Fruit fly (Drosophila melanogaster) whole organism, pupa: Measurements from ENCODE around the gene CG7016.

Source experiments
- CG10348 ChIP-seq: fragments of 200-800 bp; sonication (Bioruptor generic); IDR thresholded peaks from 2 replicates; pipeline ENCODE4 v1.3.6; 2022; ENCODE audit warnings: missing biosample characterization, missing genetic modification characterization
- CG12605 ChIP-seq: fragments of 200-800 bp; sonication (Bioruptor generic); IDR thresholded peaks from 2 replicates; pipeline ENCODE4 v1.3.6; 2022; ENCODE audit warnings: missing biosample characterization, missing genetic modification characterization
- CG13204 ChIP-seq: fragments of 200-800 bp; sonication (Bioruptor generic); optimal IDR thresholded peaks from 2 replicates; lab custom pipeline; 2018; ENCODE audit warnings: missing biosample characterization, mild to moderate bottlenecking, missing genetic modification characterization, moderate library complexity
- CG14655 ChIP-seq: fragments of 200-800 bp; sonication (Bioruptor generic); optimal IDR thresholded peaks from 3 replicates; lab custom pipeline; 2017; ENCODE audit warnings: mild to moderate bottlenecking, missing biosample characterization, missing genetic modification reagents, missing genetic modification characterization
- CG15710 ChIP-seq: fragments of 200-800 bp; sonication (Bioruptor generic); optimal IDR thresholded peaks from 2 replicates; lab custom pipeline; 2018; ENCODE audit warnings: missing biosample characterization, mild to moderate bottlenecking, missing genetic modification characterization, moderate library complexity
- CG17806 ChIP-seq: fragments of 200-800 bp; sonication (Bioruptor generic); optimal IDR thresholded peaks from 2 replicates; lab custom pipeline; 2018; ENCODE audit warnings: missing biosample characterization, mild to moderate bottlenecking, missing genetic modification characterization, moderate library complexity
- CG32121 ChIP-seq: fragments of 200-800 bp; sonication (Bioruptor generic); IDR thresholded peaks from 2 replicates; pipeline ENCODE4 v1.3.6; 2022; ENCODE audit warnings: missing biosample characterization, missing genetic modification characterization
- CG34367 ChIP-seq: fragments of 200-800 bp; sonication (Bioruptor generic); optimal IDR thresholded peaks from 2 replicates; lab custom pipeline; 2018; ENCODE audit warnings: missing biosample characterization, mild to moderate bottlenecking, missing genetic modification characterization
- CG4496 ChIP-seq: fragments of 200-800 bp; sonication (Bioruptor generic); IDR thresholded peaks from 3 replicates; pipeline ENCODE4 v1.3.6; 2022; ENCODE audit warnings: missing biosample characterization, missing genetic modification characterization
- CG8159 ChIP-seq: fragments of 200-800 bp; sonication (Bioruptor generic); optimal IDR thresholded peaks from 3 replicates; lab custom pipeline; 2018; ENCODE audit warnings: missing biosample characterization, mild to moderate bottlenecking, missing genetic modification characterization, moderate library complexity
- CG8301 ChIP-seq: fragments of 200-800 bp; sonication (Bioruptor generic); optimal IDR thresholded peaks from 2 replicates; lab custom pipeline; 2018; ENCODE audit warnings: missing biosample characterization, mild to moderate bottlenecking, missing genetic modification characterization
- CG9948 ChIP-seq: fragments of 200-800 bp; sonication (Bioruptor generic); optimal IDR thresholded peaks from 2 replicates; lab custom pipeline; 2018; ENCODE audit warnings: missing biosample characterization, mild to moderate bottlenecking, missing genetic modification characterization, moderate library complexity
- D1 ChIP-seq: fragments of 200-800 bp; sonication (Bioruptor generic); optimal IDR thresholded peaks from 2 replicates; lab custom pipeline; 2018; ENCODE audit warnings: missing biosample characterization, mild to moderate bottlenecking, missing genetic modification characterization, moderate library complexity
- EcR ChIP-seq: fragments of 200-800 bp; sonication (Bioruptor generic); optimal IDR thresholded peaks from 3 replicates; lab custom pipeline; 2019; ENCODE audit warnings: missing biosample characterization, missing genetic modification characterization, mild to moderate bottlenecking, moderate library complexity, missing genetic modification reagents
- Ets98B ChIP-seq: fragments of 200-800 bp; sonication (Bioruptor generic); IDR thresholded peaks from 2 replicates; pipeline ENCODE4 v1.3.6; 2022; ENCODE audit warnings: missing biosample characterization, missing genetic modification characterization
- Pif1A ChIP-seq: fragments of 200-800 bp; sonication (Bioruptor generic); optimal IDR thresholded peaks from 3 replicates; lab custom pipeline; 2016; ENCODE audit warnings: missing biosample characterization, missing genetic modification characterization
- Pif1B ChIP-seq: fragments of 200-800 bp; sonication (Bioruptor generic); optimal IDR thresholded peaks from 3 replicates; lab custom pipeline; 2016; ENCODE audit warnings: missing biosample characterization, missing genetic modification characterization
- Snoo ChIP-seq: fragments of 200-800 bp; sonication (Bioruptor generic); optimal IDR thresholded peaks from 3 replicates; lab custom pipeline; 2017; ENCODE audit warnings: missing biosample characterization, mild to moderate bottlenecking, missing genetic modification characterization, inconsistent platforms
- fd96Ca ChIP-seq: fragments of 200-800 bp; sonication (Bioruptor generic); IDR thresholded peaks from 3 replicates; pipeline ENCODE4 v1.3.6; 2022; ENCODE audit warnings: missing biosample characterization, missing genetic modification characterization
- gl ChIP-seq: fragments of 200-800 bp; sonication (Bioruptor generic); optimal IDR thresholded peaks from 2 replicates; lab custom pipeline; 2018; ENCODE audit warnings: missing biosample characterization, mild to moderate bottlenecking, missing genetic modification characterization
- rn ChIP-seq: fragments of 200-800 bp; sonication (Bioruptor generic); IDR thresholded peaks from 2 replicates; pipeline ENCODE4 v1.3.6; 2022; ENCODE audit warnings: missing biosample characterization, missing genetic modification characterization

The CG7016 gene

DNA sequence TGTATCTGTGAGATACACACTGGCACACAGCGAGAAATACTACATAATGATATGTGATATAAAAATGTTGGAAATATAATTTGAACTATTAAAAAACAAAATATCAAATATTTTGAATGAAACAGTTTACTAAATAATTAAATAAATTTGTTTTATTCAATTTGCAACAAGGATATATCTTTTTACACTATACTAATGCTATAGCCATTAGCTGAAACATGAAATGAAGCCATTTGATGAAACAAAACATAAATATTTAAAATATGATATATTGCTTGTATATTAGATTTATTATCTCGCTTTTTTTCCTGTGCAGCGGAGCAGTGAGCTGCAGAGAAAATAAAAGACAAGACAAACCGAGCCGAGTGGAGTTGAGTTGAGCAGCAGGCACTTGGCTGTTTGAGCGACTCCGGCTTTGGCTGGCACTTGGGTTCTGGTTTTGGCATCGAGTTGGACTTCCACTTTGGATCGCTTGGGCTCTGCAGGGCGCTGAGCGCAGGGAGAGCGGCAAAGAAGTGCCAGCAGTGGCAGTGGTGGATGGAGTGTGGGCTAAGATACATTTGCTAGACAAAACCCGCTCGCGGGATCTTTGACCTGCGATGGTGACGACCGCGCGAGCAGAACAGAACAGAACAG is 30.7 kb downstream of the CG7016 start:
- peak; percentile 88 for TF ChIP-seq CG32121 (GFP tag; lab: Robert Waterston, UW)
- peak; percentile 98 for TF ChIP-seq D1
- peak; percentile 64; the same call in 1 of the 2 replicates for TF ChIP-seq rn
- peak; percentile 79 for TF ChIP-seq EcR (GFP tag; lab: Kevin White, UChicago)
- TF ChIP-seq CG9948 (tag; lab: Kevin White, UChicago): peak; percentile 95
- TF ChIP-seq CG8159: peak; percentile 96
- TF ChIP-seq gl (tag; lab: Kevin White, UChicago): peak; percentile 74
- TF ChIP-seq CG4496 (GFP tag; lab: Robert Waterston, UW): peak; percentile 79
- TF ChIP-seq CG12605: peak; percentile 56
- peak; percentile 76 for TF ChIP-seq Pif1B (GFP tag; lab: Kevin White, UChicago)
- peak; percentile 51 for TF ChIP-seq CG13204 (GFP tag; lab: Kevin White, UChicago)
- peak; percentile 61 for TF ChIP-seq Ets98B (GFP tag; lab: Robert Waterston, UW)
- TF ChIP-seq CG10348: peak; percentile 23; the same call in 1 of the 2 replicates
- TF ChIP-seq CG14655 (GFP tag; lab: Kevin White, UChicago): peak; percentile 96
- TF ChIP-seq CG17806: peak; percentile 95
- TF ChIP-seq Pif1A (GFP tag; lab: Kevin White, UChicago): peak; percentile 70
- peak; percentile 94 for TF ChIP-seq CG8301 (tag; lab: Kevin White, UChicago)
- peak; percentile 83 for TF ChIP-seq CG34367 (tag; lab: Kevin White, UChicago)
- TF ChIP-seq CG15710 (tag; lab: Kevin White, UChicago): peak; percentile 91
- TF ChIP-seq Snoo (tag; lab: Kevin White, UChicago): peak; percentile 82
- TF ChIP-seq fd96Ca (GFP tag; lab: Robert Waterston, UW): 0 out of 3 replicates have a peak, but pooled peaks have one; percentile 12

DNA sequence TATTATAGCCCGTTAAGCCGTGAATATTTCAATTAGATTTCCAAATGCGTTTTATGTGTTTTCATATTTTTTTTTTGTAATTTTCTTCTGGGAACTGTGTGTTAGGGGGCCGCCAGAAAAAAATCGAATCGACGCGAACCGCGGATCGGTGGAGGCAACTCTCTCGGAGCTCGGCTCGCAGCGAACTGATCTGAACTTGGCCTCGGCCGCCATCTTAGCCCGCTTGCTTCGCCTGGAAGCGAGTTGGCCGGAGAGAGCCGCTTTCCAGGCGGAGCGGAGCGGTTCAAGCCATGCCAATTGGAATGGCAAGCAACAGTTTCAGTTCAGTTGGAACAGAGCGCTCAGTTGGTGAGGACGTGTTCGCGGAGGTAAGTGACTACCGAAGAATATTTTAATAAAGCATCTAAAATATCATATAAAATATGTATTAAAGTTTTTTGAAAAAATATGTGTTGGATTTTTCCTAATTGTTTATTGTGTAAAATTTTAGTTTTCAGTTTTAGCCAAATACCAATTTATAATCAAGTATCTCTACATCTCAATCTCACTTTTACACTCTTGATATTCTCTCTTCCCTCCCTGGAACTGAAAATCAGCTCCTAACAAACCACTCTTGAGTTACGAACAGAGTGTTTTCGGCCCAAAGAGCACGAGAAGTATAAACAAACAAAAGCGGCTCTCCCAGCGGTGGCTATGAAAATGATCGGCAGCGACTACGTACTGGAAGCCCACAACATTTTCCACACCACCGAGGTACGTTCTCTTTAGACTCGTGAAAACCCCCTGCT is 31.9 kb downstream of the CG7016 start, which contains the start of the genes CG31121 and CG11069:
Gene CG31121 (minus strand): TSS at position 187 of the 788 bp plus-strand sequence.
Gene CG11069 (plus strand): TSS at position 324 of the 788 bp plus-strand sequence.
- TF ChIP-seq Ets98B (GFP tag; lab: Robert Waterston, UW): peak; percentile 41; the same call in 1 of the 2 replicates
- TF ChIP-seq CG13204 (GFP tag; lab: Kevin White, UChicago): peak; percentile 19
- no peak for TF ChIP-seq D1
- no peak for TF ChIP-seq CG8159
- no peak for TF ChIP-seq Pif1A (GFP tag; lab: Kevin White, UChicago)
- no peak for TF ChIP-seq gl (tag; lab: Kevin White, UChicago)
- TF ChIP-seq EcR (GFP tag; lab: Kevin White, UChicago): peak; percentile 46
- no peak for TF ChIP-seq Snoo (tag; lab: Kevin White, UChicago)
- TF ChIP-seq CG34367 (tag; lab: Kevin White, UChicago): no peak
- no peak for TF ChIP-seq CG15710 (tag; lab: Kevin White, UChicago)
- TF ChIP-seq rn: no peak
- TF ChIP-seq fd96Ca (GFP tag; lab: Robert Waterston, UW): 0 out of 3 replicates have a peak, but pooled peaks have one; percentile 48
- no peak for TF ChIP-seq Pif1B (GFP tag; lab: Kevin White, UChicago)
- TF ChIP-seq CG17806: no peak

DNA sequence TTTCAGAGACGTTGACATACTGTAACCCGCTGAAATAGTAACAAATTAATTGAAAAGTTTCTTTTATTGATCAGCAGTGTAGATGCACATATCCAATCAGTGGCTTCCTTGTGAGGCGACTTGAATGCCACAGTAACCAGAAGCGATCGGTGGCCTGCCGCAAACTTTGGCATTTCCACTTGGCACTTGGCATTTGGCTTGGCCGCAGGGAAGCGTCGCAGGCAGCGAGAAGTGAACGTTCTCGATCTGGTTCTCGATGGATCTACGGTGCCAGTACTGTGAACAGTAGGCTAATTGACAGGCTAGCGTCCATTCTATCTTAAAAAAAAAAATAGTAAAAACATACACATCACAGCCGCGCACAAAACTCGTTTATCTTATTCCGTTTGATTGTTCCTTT is 38.1 kb downstream of the CG7016 start, which contains the start of gene CG10845:
Gene CG10845 (plus strand): TSS at position 301 of the 400 bp plus-strand sequence.
- TF ChIP-seq CG13204 (GFP tag; lab: Kevin White, UChicago): no peak
- no peak for TF ChIP-seq D1
- TF ChIP-seq fd96Ca (GFP tag; lab: Robert Waterston, UW): no peak
- no peak for TF ChIP-seq CG32121 (GFP tag; lab: Robert Waterston, UW)
- TF ChIP-seq CG9948 (tag; lab: Kevin White, UChicago): no peak
- no peak for TF ChIP-seq Pif1A (GFP tag; lab: Kevin White, UChicago)
- TF ChIP-seq CG12605: no peak
- no peak for TF ChIP-seq gl (tag; lab: Kevin White, UChicago)
- TF ChIP-seq CG8301 (tag; lab: Kevin White, UChicago): no peak
- TF ChIP-seq CG14655 (GFP tag; lab: Kevin White, UChicago): no peak
- no peak for TF ChIP-seq CG10348
- TF ChIP-seq CG17806: no peak
- TF ChIP-seq CG15710 (tag; lab: Kevin White, UChicago): no peak
- no peak for TF ChIP-seq rn
- TF ChIP-seq Pif1B (GFP tag; lab: Kevin White, UChicago): no peak
- no peak for TF ChIP-seq Snoo (tag; lab: Kevin White, UChicago)
- TF ChIP-seq CG4496 (GFP tag; lab: Robert Waterston, UW): no peak
- no peak for TF ChIP-seq EcR (GFP tag; lab: Kevin White, UChicago)
- TF ChIP-seq CG34367 (tag; lab: Kevin White, UChicago): no peak

DNA sequence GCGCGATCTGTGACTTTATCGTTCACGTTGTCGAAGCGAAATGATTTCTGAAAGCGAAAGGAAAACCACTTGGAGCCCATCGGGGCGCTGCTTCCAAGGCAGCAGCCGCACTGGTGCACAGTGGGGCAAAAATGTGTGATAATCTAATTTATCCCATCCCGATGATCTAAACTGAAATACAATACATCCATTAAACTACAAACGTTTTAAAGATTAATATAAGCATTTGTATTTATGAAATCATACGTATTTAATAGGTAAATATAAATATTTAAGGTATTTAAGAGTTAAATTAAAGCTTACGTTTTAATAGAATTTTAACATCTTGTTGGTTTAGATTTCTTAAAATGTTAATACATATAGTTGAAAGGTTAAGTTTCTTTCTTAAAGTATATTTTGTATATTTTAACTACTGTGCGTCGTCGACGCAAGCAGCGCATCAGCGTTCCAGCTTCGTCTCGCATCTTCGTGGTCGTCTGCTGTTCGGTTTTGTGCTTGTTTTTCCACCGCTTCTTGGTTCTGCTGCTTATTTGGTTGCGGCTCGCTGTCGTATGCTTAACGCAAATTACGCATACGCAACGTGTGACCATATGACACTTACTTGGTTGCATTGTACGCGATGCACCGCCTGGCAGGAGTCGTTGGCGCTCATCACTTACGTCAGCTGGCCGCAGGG is 43.4 kb downstream of the CG7016 start, which contains the start of gene CG13643:
Gene CG13643 (minus strand): TSS at position 46 of the 676 bp plus-strand sequence.
- TF ChIP-seq CG10348 (no peak), CG8301 (tag; lab: Kevin White, UChicago) (peak; percentile 79), EcR (GFP tag; lab: Kevin White, UChicago) (no peak), CG15710 (tag; lab: Kevin White, UChicago) (no peak), CG12605 (no peak), CG34367 (tag; lab: Kevin White, UChicago) (no peak), Pif1A (GFP tag; lab: Kevin White, UChicago) (peak; percentile 54), rn (no peak), CG14655 (GFP tag; lab: Kevin White, UChicago) (peak; percentile 81), CG17806 (no peak), Ets98B (GFP tag; lab: Robert Waterston, UW) (peak; percentile 23; the same call in 1 of the 2 replicates), CG32121 (GFP tag; lab: Robert Waterston, UW) (peak; percentile 56), fd96Ca (GFP tag; lab: Robert Waterston, UW) (no peak), Snoo (tag; lab: Kevin White, UChicago) (no peak), CG4496 (GFP tag; lab: Robert Waterston, UW) (peak; percentile 42; the same call in 1 of the 3 replicates), D1 (no peak), CG9948 (tag; lab: Kevin White, UChicago) (no peak), CG8159 (peak; percentile 53), gl (tag; lab: Kevin White, UChicago) (no peak), CG13204 (GFP tag; lab: Kevin White, UChicago) (no peak), Pif1B (GFP tag; lab: Kevin White, UChicago) (peak; percentile 51)
